Worm (Caenorhabditis elegans) whole organism, midembryonic: ENCODE results near the gene C03G6.17.

Experiments
- T22C8.4 ChIP-seq: fragments of 200-800 bp; sonication (Bioruptor generic); IDR thresholded peaks from 2 replicates; pipeline ENCODE4 v1.3.6; 2022; ENCODE audit warnings: missing genetic modification characterization, missing compliant biosample characterization
- cog-1 ChIP-seq: sonication (generic microtip); optimal IDR thresholded peaks from 2 replicates; lab custom pipeline; 2016; ENCODE audit warnings: missing genetic modification characterization, missing compliant biosample characterization

- TF ChIP-seq T22C8.4 (GFP tag; lab: Robert Waterston, UW) (no peak), cog-1 (tag; lab: Kevin White, UChicago) (no peak)
Measured at ce11 chrV:7403501-7403900, 22.6 kb upstream of the C03G6.17 start.
